Fruit fly (Drosophila melanogaster) S2 (cell line): ENCODE results near the gene CG11241.

Source experiments
- CG8478 ChIP-seq: fragments of >200 bp; optimal IDR thresholded peaks from 2 replicates; lab custom pipeline; 2018
- CTCF ChIP-seq, 2 experiments: fragments of >200 bp; optimal IDR thresholded peaks; 2 replicates each; lab custom pipeline; 2018

- TF ChIP-seq CG8478 (lab: Kevin White, UChicago) (no peak), CTCF (optimal IDR thresholded peaks at IDR 0.05; lab: Kevin White, UChicago) (no peak)
Observed at dm6 chr3L:22742121-22742531, 3.9 kb upstream of the CG11241 start.
